Fruit fly (Drosophila melanogaster): Measurements from ENCODE around the gene Nt5a.

The Nt5a gene

dm6 chr3L:1335428-1335764 lies 28.2 kb upstream of the Nt5a start:
- peak; percentile 70 for TF ChIP-seq ey (GFP tag; optimal IDR thresholded peaks at IDR 0.05)
- TF ChIP-seq CrebA (GFP tag; optimal IDR thresholded peaks at IDR 0.05; ENCODE audit: borderline replicate concordance), result no peak
- TF ChIP-seq fru (GFP tag; optimal IDR thresholded peaks at IDR 0.05), result peak; percentile 62
- TF ChIP-seq foxo (GFP tag; optimal IDR thresholded peaks at IDR 0.05), result peak; percentile 29 to 76
- TF ChIP-seq CG9705 (GFP tag; optimal IDR thresholded peaks at IDR 0.05), result peak; percentile 9
- peak; percentile 65 for TF ChIP-seq HLH106 (tag; optimal IDR thresholded peaks at IDR 0.05)
- no peak for TF ChIP-seq sage (GFP tag; optimal IDR thresholded peaks at IDR 0.05)
- peak; percentile 46 for TF ChIP-seq psq (GFP tag; optimal IDR thresholded peaks at IDR 0.05)
- peak; percentile 40 for TF ChIP-seq rgr (GFP tag; optimal IDR thresholded peaks at IDR 0.05)
- no peak for TF ChIP-seq Myc (optimal IDR thresholded peaks at IDR 0.05)
- TF ChIP-seq Hr78 (GFP tag; optimal IDR thresholded peaks at IDR 0.05), result no peak
- peak; percentile 82 for TF ChIP-seq woc (GFP tag; optimal IDR thresholded peaks at IDR 0.05)
- TF ChIP-seq brk (GFP tag; optimal IDR thresholded peaks at IDR 0.05), result no peak
- TF ChIP-seq Abd-B (GFP tag; optimal IDR thresholded peaks at IDR 0.05), result no peak
- TF ChIP-seq pan (optimal IDR thresholded peaks at IDR 0.05), result no peak
- no peak for TF ChIP-seq Mio (GFP tag; optimal IDR thresholded peaks at IDR 0.05)
- peak; percentile 73 for TF ChIP-seq Hnf4 (GFP tag; optimal IDR thresholded peaks at IDR 0.05)
- TF ChIP-seq OdsH (GFP tag; optimal IDR thresholded peaks at IDR 0.05), result peak; percentile 59
- TF ChIP-seq Sp1 (GFP tag; optimal IDR thresholded peaks at IDR 0.05), result peak; percentile 23
- peak; percentile 68 for TF ChIP-seq h (GFP tag; optimal IDR thresholded peaks at IDR 0.05)
- TF ChIP-seq Vsx2 (GFP tag; optimal IDR thresholded peaks at IDR 0.05; ENCODE audit: partially characterized antibody), result no peak
- TF ChIP-seq br (GFP tag; optimal IDR thresholded peaks at IDR 0.05), result peak; percentile 61
- peak; percentile 27 for TF ChIP-seq Jra (GFP tag; optimal IDR thresholded peaks at IDR 0.05)
- TF ChIP-seq Hr83 (GFP tag; optimal IDR thresholded peaks at IDR 0.05; ENCODE audit: poor library complexity, severe bottlenecking), result no peak
- TF ChIP-seq Dif (GFP tag; optimal IDR thresholded peaks at IDR 0.05; ENCODE audit: partially characterized antibody), result no peak
- peak in 1 of 2 experiments; percentile 22 for TF ChIP-seq dl (GFP tag; optimal IDR thresholded peaks at IDR 0.05; ENCODE audit: insufficient read depth in 1 of 2, partially characterized antibody in 2 of 2)

- TF ChIP-seq Dfd (GFP tag; optimal IDR thresholded peaks at IDR 0.05), result no peak
- peak; percentile 7 for TF ChIP-seq Myc (optimal IDR thresholded peaks at IDR 0.05)
- TF ChIP-seq br (GFP tag; optimal IDR thresholded peaks at IDR 0.05), result peak; percentile 73
- TF ChIP-seq Hnf4 (GFP tag; optimal IDR thresholded peaks at IDR 0.05), result no peak
- TF ChIP-seq Rel (GFP tag; optimal IDR thresholded peaks at IDR 0.05), result peak; percentile 46
- peak; percentile 98 for TF ChIP-seq Rel (tag; optimal IDR thresholded peaks at IDR 0.05)
- TF ChIP-seq h (GFP tag; optimal IDR thresholded peaks at IDR 0.05), result peak; percentile 94
- TF ChIP-seq N (GFP tag; optimal IDR thresholded peaks at IDR 0.05), result no peak
- TF ChIP-seq Jra (GFP tag; optimal IDR thresholded peaks at IDR 0.05), result peak; percentile 60
- TF ChIP-seq HLH106 (tag; optimal IDR thresholded peaks at IDR 0.05), result peak; percentile 86
- no peak for TF ChIP-seq CrebA (GFP tag; optimal IDR thresholded peaks at IDR 0.05; ENCODE audit: borderline replicate concordance)
- peak; percentile 86 for TF ChIP-seq rgr (GFP tag; optimal IDR thresholded peaks at IDR 0.05)
- peak; percentile 76 for TF ChIP-seq Sp1 (GFP tag; optimal IDR thresholded peaks at IDR 0.05)
- peak; percentile 56 to 86 for TF ChIP-seq foxo (GFP tag; optimal IDR thresholded peaks at IDR 0.05)
- peak; percentile 83 for TF ChIP-seq fru (GFP tag; optimal IDR thresholded peaks at IDR 0.05)
- TF ChIP-seq Vsx2 (GFP tag; optimal IDR thresholded peaks at IDR 0.05; ENCODE audit: partially characterized antibody), result no peak
- peak; percentile 84 for TF ChIP-seq CG9705 (GFP tag; optimal IDR thresholded peaks at IDR 0.05)
- peak; percentile 50 for TF ChIP-seq CG32264 (GFP tag; optimal IDR thresholded peaks at IDR 0.05)
- no peak for TF ChIP-seq sage (GFP tag; optimal IDR thresholded peaks at IDR 0.05)
- TF ChIP-seq OdsH (GFP tag; optimal IDR thresholded peaks at IDR 0.05), result peak; percentile 70
- TF ChIP-seq jim (GFP tag; optimal IDR thresholded peaks at IDR 0.05), result peak; percentile 69
- TF ChIP-seq ey (GFP tag; optimal IDR thresholded peaks at IDR 0.05), result peak; percentile 87
- peak; percentile 74 for TF ChIP-seq Hr83 (GFP tag; optimal IDR thresholded peaks at IDR 0.05; ENCODE audit: poor library complexity, severe bottlenecking)
- peak; percentile 22 for TF ChIP-seq Dif (GFP tag; optimal IDR thresholded peaks at IDR 0.05; ENCODE audit: partially characterized antibody)
- peak; percentile 78 for TF ChIP-seq psq (GFP tag; optimal IDR thresholded peaks at IDR 0.05)
- TF ChIP-seq sv (GFP tag; optimal IDR thresholded peaks at IDR 0.05), result peak; percentile 90
- TF ChIP-seq woc (GFP tag; optimal IDR thresholded peaks at IDR 0.05), result no peak
- peak; percentile 37 for TF ChIP-seq Mio (GFP tag; optimal IDR thresholded peaks at IDR 0.05)
Observed at dm6 chr3L:1334571-1335427, 27.6 kb upstream of the Nt5a start, which contains the start of the genes Hmbs and CG2211. Gene Hmbs (plus strand): TSS chr3L:1334889. Gene CG2211 (minus strand): TSS chr3L:1335359.

- no peak for TF ChIP-seq jim (GFP tag; optimal IDR thresholded peaks at IDR 0.05)
- no peak for TF ChIP-seq h (GFP tag; optimal IDR thresholded peaks at IDR 0.05)
- TF ChIP-seq lola (GFP tag; optimal IDR thresholded peaks at IDR 0.05), result no peak
- TF ChIP-seq dmrt93B (GFP tag; optimal IDR thresholded peaks at IDR 0.05), result no peak
- TF ChIP-seq fru (GFP tag; optimal IDR thresholded peaks at IDR 0.05), result no peak
- TF ChIP-seq ey (GFP tag; optimal IDR thresholded peaks at IDR 0.05), result no peak
- TF ChIP-seq Dif (GFP tag; optimal IDR thresholded peaks at IDR 0.05; ENCODE audit: partially characterized antibody), result no peak
- no peak for TF ChIP-seq dsf (GFP tag; optimal IDR thresholded peaks at IDR 0.05; ENCODE audit: borderline replicate concordance)
- no peak for TF ChIP-seq Sp1 (GFP tag; optimal IDR thresholded peaks at IDR 0.05)
Observed at dm6 chr3L:1332973-1333372, 25.8 kb upstream of the Nt5a start, which contains the start of gene msd5. Gene msd5 (minus strand): TSS chr3L:1333146.
